Worm (Caenorhabditis elegans): ENCODE data around the gene far-3.
"Not testable (repeated sequence)": the region's sequence is repeated elsewhere in the genome, so short reads cannot be mapped to it uniquely, and the experiment has no call there.

ce11 chrV:12967925-12968327, 29.4 kb downstream of the far-3 start, which contains the start of gene R186.8:
- peak; percentile 5 for TF ChIP-seq unc-86 (tag; optimal IDR thresholded peaks at IDR 0.05)
- not testable (repeated sequence) for TF ChIP-seq lin-13 (GFP tag; optimal IDR thresholded peaks at IDR 0.05); nhr-12 (tag; optimal IDR thresholded peaks at IDR 0.05); jun-1 (tag; optimal IDR thresholded peaks at IDR 0.05); nhr-84 (tag; optimal IDR thresholded peaks at IDR 0.05); ztf-11 (tag; optimal IDR thresholded peaks at IDR 0.05)
- peak; percentile 49 for TF ChIP-seq mep-1 (tag; optimal IDR thresholded peaks at IDR 0.05)
- peak; percentile 72 to 91 for TF ChIP-seq lsy-2 (tag; optimal IDR thresholded peaks at IDR 0.05)
